Fruit fly (Drosophila melanogaster): ENCODE results near the gene CG42813.

Gene CG42813

DNA sequence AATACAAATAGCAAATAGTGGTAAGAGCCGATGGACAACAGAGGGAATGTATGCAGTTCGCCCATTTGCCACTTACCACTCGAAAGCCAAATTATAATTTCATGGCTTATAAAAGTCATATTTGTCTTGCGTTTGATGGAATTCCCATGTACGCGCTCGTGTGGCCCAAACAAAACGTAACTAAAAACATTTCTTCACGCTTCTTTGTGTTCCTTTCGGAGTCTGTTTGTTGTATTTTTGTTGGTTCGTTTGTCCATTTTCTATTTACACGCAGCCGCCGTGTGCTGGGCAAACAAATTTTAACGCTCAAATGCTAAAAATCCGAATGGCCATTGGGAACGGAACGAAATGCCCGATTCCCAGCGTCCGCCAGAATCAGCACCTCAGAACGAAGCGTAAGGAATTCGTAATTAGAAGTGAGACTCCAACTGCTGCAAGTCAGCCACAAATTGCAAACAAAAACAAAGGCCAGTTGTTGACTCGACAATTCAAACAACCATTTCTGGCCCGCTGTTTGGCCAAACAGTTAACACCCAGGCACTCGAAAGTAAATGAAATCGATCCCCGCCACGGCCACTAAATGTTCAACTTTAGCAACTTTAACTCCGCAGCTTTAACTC, 19.5 kb downstream of the CG42813 start:
- TF ChIP-seq fkh (GFP tag; optimal IDR thresholded peaks at IDR 0.05) = peak; percentile 78
- TF ChIP-seq CG8319 (GFP tag; optimal IDR thresholded peaks at IDR 0.05) = no peak

DNA sequence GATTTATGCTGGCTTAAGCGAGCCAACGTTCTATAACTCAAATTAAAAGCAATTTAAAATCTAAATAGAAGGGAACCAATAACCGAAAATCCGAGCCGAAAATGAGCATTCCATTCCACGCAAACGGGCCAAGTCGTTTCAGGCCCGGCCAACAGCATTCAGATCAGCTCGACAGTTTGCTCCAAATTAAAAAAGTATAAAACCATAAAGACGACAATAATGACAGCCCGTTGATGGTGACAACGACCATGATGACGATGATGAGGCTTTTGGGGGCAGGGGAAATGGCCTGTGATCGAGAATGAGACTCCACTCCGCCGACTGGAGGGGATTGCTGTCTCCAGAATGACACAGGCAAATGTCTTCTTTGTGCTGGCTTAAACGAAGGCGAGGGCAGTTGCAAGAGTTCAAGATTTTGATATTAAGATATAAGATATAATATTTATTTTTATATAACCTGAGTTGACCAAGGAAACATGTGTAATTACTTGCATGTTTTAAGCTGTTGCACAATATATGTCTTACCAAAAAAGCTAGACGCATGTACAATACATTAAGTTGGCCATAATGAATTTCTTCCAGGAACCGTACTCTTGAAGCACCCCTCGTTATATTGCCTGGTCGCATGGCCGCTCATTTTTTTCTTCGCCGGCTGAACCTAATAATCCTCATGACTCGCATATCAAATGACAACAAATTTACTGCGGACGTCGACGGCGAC, 23.5 kb downstream of the CG42813 start:
- TF ChIP-seq lz (GFP tag; optimal IDR thresholded peaks at IDR 0.05) = no peak
- peak; percentile 12 for TF ChIP-seq OdsH (GFP tag; optimal IDR thresholded peaks at IDR 0.05)
- TF ChIP-seq CG6808 (GFP tag; optimal IDR thresholded peaks at IDR 0.05) = peak; percentile 55
- TF ChIP-seq CG31627 (GFP tag; optimal IDR thresholded peaks at IDR 0.05) = no peak
- TF ChIP-seq topi (GFP tag; optimal IDR thresholded peaks at IDR 0.05) = peak; percentile 30
- peak; percentile 32 for TF ChIP-seq cyc (GFP tag; optimal IDR thresholded peaks at IDR 0.05)
- no peak for TF ChIP-seq Hr4 (GFP tag; optimal IDR thresholded peaks at IDR 0.05)
- TF ChIP-seq dac (GFP tag; optimal IDR thresholded peaks at IDR 0.05) = no peak
- TF ChIP-seq ss (GFP tag; optimal IDR thresholded peaks at IDR 0.05) = peak in 1 of 2 experiments; percentile 10
- peak; percentile 20 for TF ChIP-seq esn (GFP tag; optimal IDR thresholded peaks at IDR 0.05)
- peak; percentile 11 for TF ChIP-seq Smox (GFP tag; optimal IDR thresholded peaks at IDR 0.05)
- TF ChIP-seq CG11762 (GFP tag; optimal IDR thresholded peaks at IDR 0.05; ENCODE audit: insufficient read depth) = peak; percentile 23
- no peak for TF ChIP-seq CG7368 (GFP tag; optimal IDR thresholded peaks at IDR 0.05)
- TF ChIP-seq Ets21C (GFP tag; optimal IDR thresholded peaks at IDR 0.05) = no peak
- no peak for TF ChIP-seq Hr39 (GFP tag; optimal IDR thresholded peaks at IDR 0.05)
- peak; percentile 43 for TF ChIP-seq CG3919 (GFP tag; optimal IDR thresholded peaks at IDR 0.05)
- TF ChIP-seq CG10669 (GFP tag; optimal IDR thresholded peaks at IDR 0.05) = peak; percentile 60
- peak; percentile 34 for TF ChIP-seq dsx (GFP tag; optimal IDR thresholded peaks at IDR 0.05; ENCODE audit: poor library complexity, severe bottlenecking)
- TF ChIP-seq CG8319 (GFP tag; optimal IDR thresholded peaks at IDR 0.05) = no peak
- peak; percentile 61 for TF ChIP-seq Eip78C (GFP tag)
- TF ChIP-seq CG32006 (GFP tag; optimal IDR thresholded peaks at IDR 0.05) = peak; percentile 29
- TF ChIP-seq fkh (GFP tag; optimal IDR thresholded peaks at IDR 0.05) = no peak
- TF ChIP-seq CG6854 (GFP tag; optimal IDR thresholded peaks at IDR 0.05) = peak; percentile 20
- TF ChIP-seq acj6 (GFP tag; optimal IDR thresholded peaks at IDR 0.05) = peak; percentile 26
- no peak for TF ChIP-seq Eip75B (GFP tag; optimal IDR thresholded peaks at IDR 0.05)
- TF ChIP-seq Blimp-1 (GFP tag; optimal IDR thresholded peaks at IDR 0.05) = peak; percentile 20
- TF ChIP-seq Lpt (GFP tag; optimal IDR thresholded peaks at IDR 0.05) = no peak
- TF ChIP-seq achi (GFP tag; optimal IDR thresholded peaks at IDR 0.05) = peak; percentile 41
- TF ChIP-seq CG11294 (GFP tag; IDR thresholded peaks at IDR 0.05) = no peak
- no peak for TF ChIP-seq CG15336 (GFP tag; IDR thresholded peaks at IDR 0.05)
- no peak for TF ChIP-seq CG16779 (tag; optimal IDR thresholded peaks at IDR 0.05)
- no peak for TF ChIP-seq CG6792 (GFP tag; optimal IDR thresholded peaks at IDR 0.05)
- TF ChIP-seq Sox14 (GFP tag; optimal IDR thresholded peaks at IDR 0.05) = no peak
- 0 out of 3 replicates have a peak, but pooled peaks have one; percentile 21 for TF ChIP-seq CG8119 (GFP tag; IDR thresholded peaks at IDR 0.05)
- TF ChIP-seq CG34406 (GFP tag; optimal IDR thresholded peaks at IDR 0.05) = peak; percentile 35
- no peak for TF ChIP-seq Gug (GFP tag; IDR thresholded peaks at IDR 0.05)
- TF ChIP-seq CG11902 (GFP tag; optimal IDR thresholded peaks at IDR 0.05) = peak; percentile 42
- peak; percentile 66 for TF ChIP-seq CG3032 (tag; optimal IDR thresholded peaks at IDR 0.05)
- peak; percentile 42 for TF ChIP-seq fd59A (GFP tag; optimal IDR thresholded peaks at IDR 0.05)
- peak; percentile 21 for TF ChIP-seq CG10631 (GFP tag; optimal IDR thresholded peaks at IDR 0.05)
- no peak for TF ChIP-seq CG6163 (GFP tag; IDR thresholded peaks at IDR 0.05)
- peak; percentile 63 for TF ChIP-seq svp (GFP tag)
- peak; percentile 51 for TF ChIP-seq CG8632 (GFP tag; optimal IDR thresholded peaks at IDR 0.05)
- TF ChIP-seq CG9139 (GFP tag; optimal IDR thresholded peaks at IDR 0.05) = no peak
- no peak for TF ChIP-seq CG6276 (GFP tag; optimal IDR thresholded peaks at IDR 0.05)
- peak; percentile 74 for TF ChIP-seq Ets96B (tag; optimal IDR thresholded peaks at IDR 0.05)
- peak; percentile 49 for TF ChIP-seq spab (GFP tag; optimal IDR thresholded peaks at IDR 0.05)
- peak; percentile 32 for TF ChIP-seq Met (GFP tag; optimal IDR thresholded peaks at IDR 0.05)

Measured in whole organism, prepupa.